Fruit fly (Drosophila melanogaster) whole organism, embryonic: ENCODE measurements around the gene TotX.
A peak's percentile ranks its signal among the peaks of the same experiment; 100 is the strongest.

ENCODE experiments used
- B-H2 ChIP-seq: fragments of 200-800 bp; sonication (Bioruptor generic); optimal IDR thresholded peaks from 2 replicates; lab custom pipeline; 2018; ENCODE audit warnings: missing biosample characterization, mild to moderate bottlenecking, missing genetic modification characterization
- Bteb2 ChIP-seq: fragments of 200-800 bp; sonication (Bioruptor generic); optimal IDR thresholded peaks from 2 replicates; lab custom pipeline; 2016; ENCODE audit warnings: missing biosample characterization, missing genetic modification characterization
- CG10267 ChIP-seq: fragments of 200-800 bp; sonication (Bioruptor generic); optimal IDR thresholded peaks from 2 replicates; lab custom pipeline; 2018; ENCODE audit warnings: missing biosample characterization, mild to moderate bottlenecking, missing genetic modification characterization, moderate library complexity
- CG11398 ChIP-seq: fragments of 200-800 bp; sonication (Bioruptor generic); optimal IDR thresholded peaks from 2 replicates; lab custom pipeline; 2016; ENCODE audit warnings: missing biosample characterization, missing genetic modification characterization
- CG11560 ChIP-seq: fragments of 200-800 bp; sonication (Bioruptor generic); IDR thresholded peaks from 3 replicates; pipeline ENCODE4 v1.3.6; 2022; ENCODE audit warnings: missing biosample characterization, missing genetic modification characterization
- CG12942 ChIP-seq: fragments of 200-800 bp; sonication (Bioruptor generic); optimal IDR thresholded peaks from 3 replicates; lab custom pipeline; 2016; ENCODE audit warnings: missing biosample characterization, missing genetic modification characterization
- CG15514 ChIP-seq: fragments of 200-800 bp; sonication (Bioruptor generic); optimal IDR thresholded peaks from 3 replicates; lab custom pipeline; 2017; ENCODE audit warnings: missing biosample characterization, missing genetic modification characterization, mild to moderate bottlenecking, moderate library complexity, missing genetic modification reagents
- CG16779 ChIP-seq: fragments of 200-800 bp; sonication (Bioruptor generic); IDR thresholded peaks from 2 replicates; pipeline ENCODE4 v1.3.6; 2022; ENCODE audit warnings: missing biosample characterization, missing genetic modification characterization
- CG17328 ChIP-seq: fragments of 200-800 bp; sonication (Bioruptor generic); IDR thresholded peaks from 2 replicates; pipeline ENCODE4 v1.3.6; 2022; ENCODE audit warnings: missing biosample characterization, missing genetic modification characterization
- CG18476 ChIP-seq: fragments of 200-800 bp; sonication (Bioruptor generic); optimal IDR thresholded peaks from 2 replicates; lab custom pipeline; 2016; ENCODE audit warnings: missing biosample characterization, mild to moderate bottlenecking, missing genetic modification characterization
- CG2199 ChIP-seq: fragments of 200-800 bp; sonication (Bioruptor generic); IDR thresholded peaks from 3 replicates; pipeline ENCODE4 v1.3.6; 2022; ENCODE audit warnings: missing biosample characterization, missing genetic modification characterization
- CG3163 ChIP-seq: fragments of 200-800 bp; sonication (Bioruptor generic); optimal IDR thresholded peaks from 3 replicates; lab custom pipeline; 2016; ENCODE audit warnings: missing biosample characterization, missing genetic modification characterization
- CG32767 ChIP-seq: fragments of 200-800 bp; sonication (Bioruptor generic); IDR thresholded peaks from 2 replicates; pipeline ENCODE4 v1.3.6; 2022; ENCODE audit warnings: missing biosample characterization, missing genetic modification characterization
- CG3281 ChIP-seq: fragments of 200-800 bp; sonication (Bioruptor generic); optimal IDR thresholded peaks from 3 replicates; lab custom pipeline; 2017; ENCODE audit warnings: missing biosample characterization, mild to moderate bottlenecking, missing genetic modification characterization
- CG3847 ChIP-seq: fragments of 200-800 bp; sonication (Bioruptor generic); IDR thresholded peaks from 2 replicates; pipeline ENCODE4 v1.3.6; 2022; ENCODE audit warnings: missing biosample characterization, missing genetic modification characterization
- CG3995 ChIP-seq: fragments of 200-800 bp; sonication (Bioruptor generic); optimal IDR thresholded peaks from 3 replicates; lab custom pipeline; 2016; ENCODE audit warnings: missing biosample characterization, missing genetic modification characterization
- CG4328 ChIP-seq: fragments of 200-800 bp; sonication (Bioruptor generic); optimal IDR thresholded peaks from 3 replicates; lab custom pipeline; 2017; ENCODE audit warnings: missing biosample characterization, missing genetic modification reagents, missing genetic modification characterization
- CG4424 ChIP-seq: fragments of 200-800 bp; sonication (Bioruptor generic); optimal IDR thresholded peaks from 3 replicates; lab custom pipeline; 2016; ENCODE audit warnings: missing biosample characterization, missing genetic modification characterization
- CG4617 ChIP-seq: fragments of 200-800 bp; sonication (Bioruptor generic); optimal IDR thresholded peaks from 3 replicates; lab custom pipeline; 2016; ENCODE audit warnings: missing biosample characterization, missing genetic modification characterization, borderline replicate concordance
- CG4820 ChIP-seq: fragments of 200-800 bp; sonication (Bioruptor generic); optimal IDR thresholded peaks from 3 replicates; lab custom pipeline; 2016; ENCODE audit warnings: missing biosample characterization, missing genetic modification characterization
- CG6175 ChIP-seq: fragments of 200-800 bp; sonication (Bioruptor generic); IDR thresholded peaks from 3 replicates; pipeline ENCODE4 v1.3.6; 2022; ENCODE audit warnings: missing biosample characterization, missing genetic modification characterization
- CG7786 ChIP-seq: fragments of 200-800 bp; sonication (Bioruptor generic); optimal IDR thresholded peaks from 2 replicates; lab custom pipeline; 2016; ENCODE audit warnings: missing biosample characterization, missing genetic modification characterization
- CG8089 ChIP-seq: fragments of 200-800 bp; sonication (Bioruptor generic); optimal IDR thresholded peaks from 3 replicates; lab custom pipeline; 2016; ENCODE audit warnings: missing biosample characterization, missing genetic modification characterization
- D ChIP-seq, 2 experiments: fragments of 200-800 bp in 1 of 2; fragments of >200 bp in 1 of 2; sonication (Bioruptor generic) in 1 of 2; optimal IDR thresholded peaks; 2 replicates in 1 of 2; 3 replicates in 1 of 2; lab custom pipeline; 2017; ENCODE audit warnings: mild to moderate bottlenecking in 1 of 2, missing biosample characterization in 1 of 2, missing genetic modification characterization in 1 of 2, missing genetic modification reagents in 1 of 2
- E2f1 ChIP-seq: fragments of 200-800 bp; sonication (Bioruptor generic); IDR thresholded peaks from 2 replicates; pipeline ENCODE4 v1.3.6; 2022; ENCODE audit warnings: missing biosample characterization, missing genetic modification characterization
- Hsf ChIP-seq: fragments of 200-800 bp; sonication (Bioruptor generic); optimal IDR thresholded peaks from 3 replicates; lab custom pipeline; 2016; ENCODE audit warnings: missing biosample characterization, missing genetic modification characterization
- NFAT ChIP-seq: fragments of 200-800 bp; sonication (Bioruptor generic); IDR thresholded peaks from 2 replicates; pipeline ENCODE4 v1.3.6; 2022; ENCODE audit warnings: missing biosample characterization, missing genetic modification characterization
- Spps ChIP-seq: fragments of 200-800 bp; sonication (Bioruptor generic); optimal IDR thresholded peaks from 2 replicates; lab custom pipeline; 2018; ENCODE audit warnings: missing biosample characterization, mild to moderate bottlenecking, missing genetic modification characterization
- YL-1 ChIP-seq: fragments of 200-800 bp; sonication (Bioruptor generic); optimal IDR thresholded peaks from 3 replicates; lab custom pipeline; 2017; ENCODE audit warnings: missing biosample characterization, mild to moderate bottlenecking, missing genetic modification characterization
- al ChIP-seq: fragments of 200-800 bp; sonication (Bioruptor generic); IDR thresholded peaks from 2 replicates; pipeline ENCODE4 v1.3.6; 2022; ENCODE audit warnings: missing biosample characterization, missing genetic modification characterization
- ap ChIP-seq: fragments of 200-800 bp; sonication (Bioruptor generic); IDR thresholded peaks from 2 replicates; pipeline ENCODE4 v1.3.6; 2022; ENCODE audit warnings: missing biosample characterization, missing genetic modification characterization
- ato ChIP-seq: fragments of 200-800 bp; sonication (Bioruptor generic); IDR thresholded peaks from 2 replicates; pipeline ENCODE4 v1.3.6; 2022; ENCODE audit warnings: missing biosample characterization, missing genetic modification characterization; ENCODE audit not compliant: partially characterized antibody
- az2 ChIP-seq: fragments of 200-800 bp; sonication (Bioruptor generic); optimal IDR thresholded peaks from 3 replicates; lab custom pipeline; 2016; ENCODE audit warnings: missing biosample characterization, missing genetic modification characterization
- bcd ChIP-seq: fragments of 200-800 bp; sonication (Bioruptor generic); optimal IDR thresholded peaks from 2 replicates; lab custom pipeline; 2017; ENCODE audit warnings: missing biosample characterization, mild to moderate bottlenecking, missing genetic modification characterization
- crol ChIP-seq: fragments of 200-800 bp; sonication (Bioruptor generic); IDR thresholded peaks from 2 replicates; pipeline ENCODE4 v1.3.6; 2022; ENCODE audit warnings: missing biosample characterization, missing genetic modification characterization
- dmrt11E ChIP-seq: fragments of 200-800 bp; sonication (Bioruptor generic); optimal IDR thresholded peaks from 3 replicates; lab custom pipeline; 2018; ENCODE audit warnings: missing biosample characterization, mild to moderate bottlenecking, missing genetic modification characterization, moderate library complexity
- fd102C ChIP-seq: fragments of 200-800 bp; sonication (Bioruptor generic); optimal IDR thresholded peaks from 2 replicates; lab custom pipeline; 2018; ENCODE audit warnings: missing biosample characterization, mild to moderate bottlenecking, missing genetic modification characterization, moderate library complexity
- grau ChIP-seq: fragments of 200-800 bp; optimal IDR thresholded peaks from 3 replicates; lab custom pipeline; 2019; ENCODE audit warnings: missing biosample characterization, mild to moderate bottlenecking, missing genetic modification characterization, moderate library complexity
- gt ChIP-seq: fragments of 200-800 bp; sonication (Bioruptor generic); IDR thresholded peaks from 2 replicates; pipeline ENCODE4 v1.3.6; 2022; ENCODE audit warnings: missing biosample characterization, missing genetic modification characterization
- insv ChIP-seq, 2 experiments: fragments of 200-800 bp; sonication (Bioruptor generic); optimal IDR thresholded peaks; 3 replicates each; lab custom pipeline; 2016 to 2018; ENCODE audit warnings: missing biosample characterization in 2 of 2, missing genetic modification characterization in 2 of 2
- jigr1 ChIP-seq: fragments of 200-800 bp; sonication (Bioruptor generic); IDR thresholded peaks from 3 replicates; pipeline ENCODE4 v1.3.6; 2022; ENCODE audit warnings: missing biosample characterization, missing genetic modification characterization
- lmd ChIP-seq: fragments of 200-800 bp; sonication (Bioruptor generic); IDR thresholded peaks from 2 replicates; pipeline ENCODE4 v1.3.6; 2022; ENCODE audit warnings: missing biosample characterization, missing genetic modification characterization
- lola ChIP-seq, 3 experiments: fragments of >200 bp in 2 of 3; fragments of 200-800 bp in 1 of 3; sonication (Bioruptor generic) in 1 of 3; optimal IDR thresholded peaks; 2 replicates each; lab custom pipeline; 2017 to 2019; ENCODE audit warnings: missing biosample characterization in 3 of 3, missing genetic modification characterization in 3 of 3, mild to moderate bottlenecking in 1 of 3, moderate library complexity in 1 of 3
- luna ChIP-seq: fragments of 200-800 bp; sonication (Bioruptor generic); optimal IDR thresholded peaks from 2 replicates; lab custom pipeline; 2016; ENCODE audit warnings: missing biosample characterization, missing genetic modification characterization
- pnt ChIP-seq: fragments of 200-800 bp; sonication (Bioruptor generic); optimal IDR thresholded peaks from 3 replicates; lab custom pipeline; 2016; ENCODE audit warnings: missing biosample characterization, missing genetic modification characterization
- pros ChIP-seq: fragments of 200-800 bp; sonication (Bioruptor generic); optimal IDR thresholded peaks from 3 replicates; lab custom pipeline; 2019; ENCODE audit warnings: missing biosample characterization, mild to moderate bottlenecking, missing genetic modification characterization, moderate library complexity
- rib ChIP-seq: fragments of 200-800 bp; sonication (Bioruptor generic); IDR thresholded peaks from 2 replicates; pipeline ENCODE4 v1.3.6; 2022; ENCODE audit warnings: missing biosample characterization, missing genetic modification characterization
- sima ChIP-seq: fragments of 200-800 bp; sonication (Bioruptor generic); optimal IDR thresholded peaks from 2 replicates; lab custom pipeline; 2016; ENCODE audit warnings: missing biosample characterization, missing genetic modification characterization
- slou ChIP-seq: fragments of 200-800 bp; sonication (Bioruptor generic); optimal IDR thresholded peaks from 3 replicates; lab custom pipeline; 2016; ENCODE audit warnings: missing biosample characterization, missing genetic modification characterization
- usp ChIP-seq: fragments of >200 bp; optimal IDR thresholded peaks from 2 replicates; lab custom pipeline; 2017; ENCODE audit warnings: missing biosample characterization, missing genetic modification characterization
- vvl ChIP-seq: fragments of 200-800 bp; sonication (Bioruptor generic); IDR thresholded peaks from 2 replicates; pipeline ENCODE4 v1.3.6; 2022; ENCODE audit warnings: missing biosample characterization, missing genetic modification characterization
- wek ChIP-seq: fragments of 200-800 bp; sonication (Bioruptor generic); optimal IDR thresholded peaks from 3 replicates; lab custom pipeline; 2018; ENCODE audit warnings: missing biosample characterization, mild to moderate bottlenecking, missing genetic modification characterization, moderate library complexity

TotX gene

DNA sequence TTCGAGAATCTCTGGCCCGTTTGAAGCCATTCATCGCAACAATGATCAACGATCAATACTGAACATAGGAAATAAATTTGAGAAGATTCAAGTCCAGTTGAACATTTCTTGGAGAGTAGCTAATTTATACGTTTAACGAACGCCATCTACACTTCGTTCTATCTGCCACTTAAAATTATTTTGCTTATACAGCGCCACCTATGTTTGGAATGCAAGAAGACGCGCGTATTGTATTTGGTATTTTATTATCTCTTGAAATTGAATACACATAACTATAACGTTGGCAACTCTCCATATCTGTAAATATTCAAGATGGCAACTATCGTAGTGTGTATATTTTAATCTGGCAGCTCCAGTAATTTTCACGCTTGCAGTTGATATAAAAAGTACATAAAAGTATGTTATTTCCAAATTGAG lies 42.7 kb upstream of the TotX start (continued):
- peak; percentile 72 for TF ChIP-seq CG3847
- TF ChIP-seq fd102C (GFP tag; lab: Kevin White, UChicago): no peak
- TF ChIP-seq lmd (GFP tag; lab: Robert Waterston, UW): peak; percentile 63
- TF ChIP-seq CG11560 (tag; lab: Robert Waterston, UW): no peak
- peak; percentile 10 for TF ChIP-seq luna (GFP tag; lab: Kevin White, UChicago)
- TF ChIP-seq E2f1 (GFP tag; lab: Robert Waterston, UW): peak; percentile 28; the same call in 1 of the 2 replicates
- peak in 1 of 2 experiments; percentile 58 for TF ChIP-seq insv (GFP tag; optimal IDR thresholded peaks at IDR 0.05; lab: Kevin White, UChicago)
- TF ChIP-seq jigr1: no peak
- no peak for TF ChIP-seq Spps
- no peak for TF ChIP-seq pros (GFP tag; lab: Kevin White, UChicago)
- no peak for TF ChIP-seq CG7786 (GFP tag; lab: Kevin White, UChicago)
- TF ChIP-seq CG15514 (GFP tag; lab: Kevin White, UChicago): peak; percentile 23
- no peak for TF ChIP-seq dmrt11E (tag; lab: Kevin White, UChicago)
- TF ChIP-seq CG10267: peak; percentile 56
- no peak for TF ChIP-seq YL-1 (GFP tag; lab: Kevin White, UChicago)
- TF ChIP-seq CG18476: no peak
- no peak for TF ChIP-seq usp (GFP tag; lab: Kevin White, UChicago)
- TF ChIP-seq CG17328 (GFP tag; lab: Robert Waterston, UW): no peak
- no peak for TF ChIP-seq CG4328
- no peak for TF ChIP-seq Bteb2 (GFP tag; lab: Kevin White, UChicago)
- peak; percentile 60 for TF ChIP-seq B-H2 (GFP tag; lab: Kevin White, UChicago)
- no peak for TF ChIP-seq lola (GFP tag; optimal IDR thresholded peaks at IDR 0.05; lab: Kevin White, UChicago)
- TF ChIP-seq gt (GFP tag; lab: Robert Waterston, UW): no peak
- TF ChIP-seq Hsf: peak; percentile 46
- TF ChIP-seq vvl (GFP tag; lab: Robert Waterston, UW): peak; percentile 82
- TF ChIP-seq CG4424: peak; percentile 8
- TF ChIP-seq slou (GFP tag; lab: Kevin White, UChicago): peak; percentile 25
- peak; percentile 76 for TF ChIP-seq CG2199 (GFP tag; lab: Robert Waterston, UW)
- TF ChIP-seq CG11398: no peak
- peak; percentile 77 for TF ChIP-seq NFAT (GFP tag; lab: Robert Waterston, UW)
- no peak for TF ChIP-seq CG4617 (GFP tag; lab: Kevin White, UChicago)
- peak; percentile 20 for TF ChIP-seq pnt (GFP tag; lab: Kevin White, UChicago)
- no peak for TF ChIP-seq CG3995 (GFP tag; lab: Kevin White, UChicago)
- TF ChIP-seq crol (GFP tag; lab: Robert Waterston, UW): no peak
- no peak for TF ChIP-seq CG16779 (GFP tag; lab: Robert Waterston, UW)
- no peak for TF ChIP-seq CG4820 (GFP tag; lab: Kevin White, UChicago)
- TF ChIP-seq wek (GFP tag; lab: Kevin White, UChicago): no peak
- peak; percentile 35 for TF ChIP-seq CG3163 (GFP tag; lab: Kevin White, UChicago)
- TF ChIP-seq sima (GFP tag; lab: Kevin White, UChicago): no peak
- peak; percentile 40 for TF ChIP-seq grau (tag; lab: Kevin White, UChicago)
- no peak for TF ChIP-seq CG12942
- no peak for TF ChIP-seq al
- no peak for TF ChIP-seq ato (GFP tag; lab: Robert Waterston, UW)
- no peak for TF ChIP-seq rib (GFP tag; lab: Robert Waterston, UW)
- no peak for TF ChIP-seq CG3281 (GFP tag; lab: Kevin White, UChicago)
- peak; percentile 26 for TF ChIP-seq bcd (GFP tag; lab: Kevin White, UChicago)
- TF ChIP-seq ap (GFP tag; lab: Robert Waterston, UW): no peak; the same call in 1 of the 2 replicates
- TF ChIP-seq CG8089: peak; percentile 1
- TF ChIP-seq CG6175 (GFP tag; lab: Robert Waterston, UW): no peak
- no peak for TF ChIP-seq D (optimal IDR thresholded peaks at IDR 0.05; lab: Kevin White, UChicago)
- no peak for TF ChIP-seq D (GFP tag; optimal IDR thresholded peaks at IDR 0.05; lab: Kevin White, UChicago)
- peak; percentile 61; the same call in 1 of the 2 replicates for TF ChIP-seq CG32767 (GFP tag; lab: Robert Waterston, UW)
- peak; percentile 5 for TF ChIP-seq az2
